Fruit fly (Drosophila melanogaster) whole organism, adult: ENCODE results near the gene eRF3.
A peak's percentile ranks its signal among the peaks of the same experiment; 100 is the strongest.

Source experiments
- CG11617 ChIP-seq: fragments of 200-800 bp; sonication (Bioruptor generic); optimal IDR thresholded peaks from 2 replicates; lab custom pipeline; 2017; ENCODE audit warnings: mild to moderate bottlenecking, missing biosample characterization, missing genetic modification reagents, missing genetic modification characterization
- CG12768 ChIP-seq: fragments of 200-800 bp; sonication (Bioruptor generic); optimal IDR thresholded peaks from 2 replicates; lab custom pipeline; 2017; ENCODE audit warnings: missing biosample characterization, missing genetic modification characterization, mild to moderate bottlenecking, moderate library complexity, missing genetic modification reagents
- CG14711 ChIP-seq: fragments of 200-800 bp; sonication (Bioruptor generic); optimal IDR thresholded peaks from 2 replicates; lab custom pipeline; 2018; ENCODE audit warnings: missing biosample characterization, mild to moderate bottlenecking, missing genetic modification characterization, moderate library complexity
- CG1620 ChIP-seq: fragments of 200-800 bp; sonication (Bioruptor generic); optimal IDR thresholded peaks from 2 replicates; lab custom pipeline; 2016; ENCODE audit warnings: missing biosample characterization, missing genetic modification characterization
- CG33017 ChIP-seq: fragments of 200-800 bp; sonication (Bioruptor generic); optimal IDR thresholded peaks from 2 replicates; lab custom pipeline; 2018; ENCODE audit warnings: missing biosample characterization, mild to moderate bottlenecking, missing genetic modification characterization, moderate library complexity
- CG5204 ChIP-seq: fragments of 200-800 bp; sonication (Bioruptor generic); optimal IDR thresholded peaks from 2 replicates; lab custom pipeline; 2016; ENCODE audit warnings: missing biosample characterization, missing genetic modification characterization
- CG7045 ChIP-seq: fragments of 200-800 bp; sonication (Bioruptor generic); optimal IDR thresholded peaks from 2 replicates; lab custom pipeline; 2017; ENCODE audit warnings: missing biosample characterization, mild to moderate bottlenecking, missing genetic modification characterization
- CG7101 ChIP-seq: fragments of 200-800 bp; sonication (Bioruptor generic); optimal IDR thresholded peaks from 2 replicates; lab custom pipeline; 2018; ENCODE audit warnings: missing biosample characterization, mild to moderate bottlenecking, missing genetic modification characterization, moderate library complexity
- Clk ChIP-seq: fragments of 200-800 bp; sonication (Bioruptor generic); optimal IDR thresholded peaks from 2 replicates; lab custom pipeline; 2017; ENCODE audit warnings: missing biosample characterization, missing genetic modification characterization
- Crg-1 ChIP-seq: fragments of 200-800 bp; sonication (Bioruptor generic); optimal IDR thresholded peaks from 2 replicates; lab custom pipeline; 2016; ENCODE audit warnings: missing biosample characterization, missing genetic modification characterization
- Hr96 ChIP-seq: fragments of 200-800 bp; sonication (Bioruptor generic); optimal IDR thresholded peaks from 2 replicates; lab custom pipeline; 2016; ENCODE audit warnings: missing biosample characterization, missing genetic modification characterization
- Mnt ChIP-seq: fragments of 200-800 bp; sonication (Bioruptor generic); optimal IDR thresholded peaks from 2 replicates; lab custom pipeline; 2016; ENCODE audit warnings: missing biosample characterization, mild to moderate bottlenecking, missing genetic modification characterization
- bab1 ChIP-seq: fragments of 200-800 bp; sonication (Bioruptor generic); optimal IDR thresholded peaks from 3 replicates; lab custom pipeline; 2019; ENCODE audit warnings: missing biosample characterization, mild to moderate bottlenecking, missing genetic modification characterization, moderate library complexity
- cic ChIP-seq: fragments of 200-800 bp; sonication (Bioruptor generic); optimal IDR thresholded peaks from 2 replicates; lab custom pipeline; 2017; ENCODE audit warnings: missing biosample characterization, mild to moderate bottlenecking, missing genetic modification characterization, moderate library complexity
- cnc ChIP-seq, 2 experiments: fragments of >200 bp; optimal IDR thresholded peaks; 2 replicates each; lab custom pipeline; 2017
- kay ChIP-seq: fragments of 200-800 bp; sonication (Bioruptor generic); peaks from one replicate; lab custom pipeline; 2016; ENCODE audit warnings: missing biosample characterization, missing genetic modification characterization, borderline replicate concordance
- ovo ChIP-seq: fragments of 200-800 bp; sonication (Bioruptor generic); optimal IDR thresholded peaks from 2 replicates; lab custom pipeline; 2016; ENCODE audit warnings: missing biosample characterization, missing genetic modification characterization
- pad ChIP-seq: fragments of 200-800 bp; sonication (Bioruptor generic); optimal IDR thresholded peaks from 3 replicates; lab custom pipeline; 2017; ENCODE audit warnings: missing biosample characterization, missing genetic modification characterization, mild to moderate bottlenecking, moderate library complexity, missing genetic modification reagents
- tj ChIP-seq: fragments of 200-800 bp; sonication (Bioruptor generic); optimal IDR thresholded peaks from 3 replicates; lab custom pipeline; 2017; ENCODE audit warnings: missing biosample characterization, mild to moderate bottlenecking, missing genetic modification characterization, moderate library complexity
- toe ChIP-seq: fragments of 200-800 bp; sonication (Bioruptor generic); optimal IDR thresholded peaks from 2 replicates; lab custom pipeline; 2016; ENCODE audit warnings: missing biosample characterization, missing genetic modification characterization

The eRF3 gene

dm6 chr2L:12473583-12473982 lies 39.3 kb downstream of the eRF3 start:
- TF ChIP-seq CG12768 (GFP tag; lab: Kevin White, UChicago), result no peak
- TF ChIP-seq CG33017 (tag; lab: Kevin White, UChicago), result no peak
- TF ChIP-seq kay (GFP tag; lab: Kevin White, UChicago), result no peak
- no peak for TF ChIP-seq CG7045 (GFP tag; lab: Kevin White, UChicago)
- TF ChIP-seq CG7101, result no peak
- no peak for TF ChIP-seq CG1620 (GFP tag; lab: Kevin White, UChicago)
- no peak for TF ChIP-seq cic (GFP tag; lab: Kevin White, UChicago)

dm6 chr2L:12474212-12474891 lies 40.1 kb downstream of the eRF3 start:
- TF ChIP-seq CG33017 (tag; lab: Kevin White, UChicago) (no peak), kay (GFP tag; lab: Kevin White, UChicago) (peak; percentile 68)

dm6 chr2L:12475308-12475707 lies 41.1 kb downstream of the eRF3 start:
- TF ChIP-seq pad (GFP tag; lab: Kevin White, UChicago) (peak; percentile 37), kay (GFP tag; lab: Kevin White, UChicago) (peak; percentile 89), Mnt (peak; percentile 49), Crg-1 (GFP tag; lab: Kevin White, UChicago) (peak; percentile 39), tj (GFP tag; lab: Kevin White, UChicago) (no peak), CG14711 (tag; lab: Kevin White, UChicago) (peak; percentile 28), CG7101 (peak; percentile 62), toe (GFP tag; lab: Kevin White, UChicago) (no peak), CG11617 (GFP tag; lab: Kevin White, UChicago) (peak; percentile 58), cic (GFP tag; lab: Kevin White, UChicago) (peak; percentile 90), Hr96 (GFP tag; lab: Kevin White, UChicago) (no peak), CG12768 (GFP tag; lab: Kevin White, UChicago) (peak; percentile 80), cnc (optimal IDR thresholded peaks at IDR 0.05; lab: Kevin White, UChicago) (no peak), CG7045 (GFP tag; lab: Kevin White, UChicago) (peak; percentile 56), CG33017 (tag; lab: Kevin White, UChicago) (peak; percentile 67), ovo (GFP tag; lab: Kevin White, UChicago) (peak; percentile 57)

- TF ChIP-seq cic (GFP tag; lab: Kevin White, UChicago) (peak; percentile 57), pad (GFP tag; lab: Kevin White, UChicago) (no peak)
Observed at dm6 chr2L:12476115-12476514, 41.9 kb downstream of the eRF3 start.

- TF ChIP-seq cnc (optimal IDR thresholded peaks at IDR 0.05; lab: Kevin White, UChicago) (no peak), cic (GFP tag; lab: Kevin White, UChicago) (no peak), CG14711 (tag; lab: Kevin White, UChicago) (no peak), CG11617 (GFP tag; lab: Kevin White, UChicago) (no peak), CG33017 (tag; lab: Kevin White, UChicago) (no peak), tj (GFP tag; lab: Kevin White, UChicago) (no peak), Mnt (no peak), CG12768 (GFP tag; lab: Kevin White, UChicago) (no peak), Crg-1 (GFP tag; lab: Kevin White, UChicago) (no peak), bab1 (no peak), CG7101 (no peak), Clk (GFP tag; lab: Kevin White, UChicago) (no peak), kay (GFP tag; lab: Kevin White, UChicago) (no peak), toe (GFP tag; lab: Kevin White, UChicago) (no peak), CG1620 (GFP tag; lab: Kevin White, UChicago) (no peak), CG7045 (GFP tag; lab: Kevin White, UChicago) (no peak), CG5204 (GFP tag; lab: Kevin White, UChicago) (no peak), ovo (GFP tag; lab: Kevin White, UChicago) (no peak), Hr96 (GFP tag; lab: Kevin White, UChicago) (no peak), pad (GFP tag; lab: Kevin White, UChicago) (no peak)
Observed at dm6 chr2L:12478494-12478893, 44.2 kb downstream of the eRF3 start.

dm6 chr2L:12479994-12480393 lies 45.7 kb downstream of the eRF3 start:
- TF ChIP-seq tj (GFP tag; lab: Kevin White, UChicago), result peak; percentile 98
- peak; percentile 6 for TF ChIP-seq bab1
- TF ChIP-seq CG7045 (GFP tag; lab: Kevin White, UChicago), result no peak
- no peak for TF ChIP-seq CG5204 (GFP tag; lab: Kevin White, UChicago)
- TF ChIP-seq CG11617 (GFP tag; lab: Kevin White, UChicago), result no peak

dm6 chr2L:12480846-12481245 lies 46.6 kb downstream of the eRF3 start:
- TF ChIP-seq CG7045 (GFP tag; lab: Kevin White, UChicago) (no peak), CG7101 (no peak), ovo (GFP tag; lab: Kevin White, UChicago) (no peak), toe (GFP tag; lab: Kevin White, UChicago) (no peak), Clk (GFP tag; lab: Kevin White, UChicago) (no peak)
